Fruit fly (Drosophila melanogaster): ENCODE measurements around the gene eIF3a.

eIF3a gene

DNA sequence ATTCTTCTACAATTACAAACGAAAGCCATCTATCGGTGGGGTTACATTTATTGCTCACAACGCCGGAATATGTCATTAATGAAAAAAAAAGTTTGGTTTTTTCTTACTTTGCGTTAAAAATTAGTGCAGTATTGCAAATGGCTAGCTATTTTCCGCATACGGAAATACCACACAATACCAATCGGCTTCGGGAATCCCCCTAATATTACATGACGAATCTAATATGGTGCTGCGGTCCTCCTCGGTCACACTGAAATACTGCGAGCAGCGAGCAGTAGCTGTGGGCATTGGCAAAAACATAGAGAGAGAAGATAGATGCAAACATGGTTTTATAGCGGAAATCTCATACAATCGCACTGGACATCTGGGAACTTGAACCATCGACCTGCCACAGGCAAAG is 46.2 kb downstream of the eIF3a start, which contains the start of gene tub (continued):
- TF ChIP-seq grn (GFP tag; optimal IDR thresholded peaks at IDR 0.05) (no peak), CG11560 (tag; IDR thresholded peaks at IDR 0.05) (no peak), Lhr (GFP tag; optimal IDR thresholded peaks at IDR 0.05) (peak; percentile 62), nerfin-1 (tag; optimal IDR thresholded peaks at IDR 0.05) (peak; percentile 27), TFAM (GFP tag; optimal IDR thresholded peaks at IDR 0.05) (no peak), Vsx1 (GFP tag; optimal IDR thresholded peaks at IDR 0.05) (no peak), CG32532 (GFP tag; IDR thresholded peaks at IDR 0.05) (peak; percentile 62), az2 (GFP tag; optimal IDR thresholded peaks at IDR 0.05) (peak; percentile 35), eve (GFP tag; optimal IDR thresholded peaks at IDR 0.05) (no peak), nau (GFP tag; optimal IDR thresholded peaks at IDR 0.05) (no peak), inv (GFP tag; IDR thresholded peaks at IDR 0.05; ENCODE audit: partially characterized antibody) (no peak), rib (GFP tag; IDR thresholded peaks at IDR 0.05) (no peak), CG32767 (GFP tag; IDR thresholded peaks at IDR 0.05) (0 out of 2 replicates have a peak, but pooled peaks have one; percentile 39), CG6254 (GFP tag; optimal IDR thresholded peaks at IDR 0.05) (no peak), HLH54F (GFP tag; optimal IDR thresholded peaks at IDR 0.05) (peak; percentile 28), Hsf (GFP tag; optimal IDR thresholded peaks at IDR 0.05) (peak; percentile 48), mirr (GFP tag; optimal IDR thresholded peaks at IDR 0.05) (no peak), CG17802 (tag; optimal IDR thresholded peaks at IDR 0.05) (peak; percentile 80), mam (GFP tag; optimal IDR thresholded peaks at IDR 0.05) (peak; percentile 37), h (optimal IDR thresholded peaks at IDR 0.05) (no peak), CG9817 (tag; optimal IDR thresholded peaks at IDR 0.05) (no peak), CG11504 (tag; optimal IDR thresholded peaks at IDR 0.05) (no peak), cas (GFP tag; IDR thresholded peaks at IDR 0.05) (no peak), CG17912 (GFP tag; optimal IDR thresholded peaks at IDR 0.05) (no peak), CG2875 (GFP tag; optimal IDR thresholded peaks at IDR 0.05) (no peak), Fer2 (tag; optimal IDR thresholded peaks at IDR 0.05) (no peak), Hmr (GFP tag; optimal IDR thresholded peaks at IDR 0.05) (no peak), Antp (GFP tag; optimal IDR thresholded peaks at IDR 0.05) (peak; percentile 35), CG10274 (GFP tag; optimal IDR thresholded peaks at IDR 0.05) (no peak), Side (GFP tag; optimal IDR thresholded peaks at IDR 0.05) (no peak), en (GFP tag; optimal IDR thresholded peaks at IDR 0.05) (no peak), fd3F (GFP tag; optimal IDR thresholded peaks at IDR 0.05) (no peak), bsh (GFP tag; optimal IDR thresholded peaks at IDR 0.05) (peak in 1 of 2 experiments; percentile 26), Gug (GFP tag; IDR thresholded peaks at IDR 0.05) (no peak), CTCF (GFP tag; optimal IDR thresholded peaks at IDR 0.05) (peak; percentile 84), CG8478 (optimal IDR thresholded peaks at IDR 0.05) (no peak), Xbp1 (GFP tag; optimal IDR thresholded peaks at IDR 0.05) (peak; percentile 63), CG7963 (GFP tag; IDR thresholded peaks at IDR 0.05; ENCODE audit: partially characterized antibody) (no peak), CG15479 (GFP tag; optimal IDR thresholded peaks at IDR 0.05) (no peak), MESR4 (GFP tag; optimal IDR thresholded peaks at IDR 0.05) (peak; percentile 85), CG6765 (GFP tag; optimal IDR thresholded peaks at IDR 0.05) (no peak), CG10979 (tag; optimal IDR thresholded peaks at IDR 0.05) (peak; percentile 36), cg (GFP tag; optimal IDR thresholded peaks at IDR 0.05) (no peak), hkb (optimal IDR thresholded peaks at IDR 0.05) (no peak), hkb (GFP tag; IDR thresholded peaks at IDR 0.05) (no peak; the same call in 1 of the 2 replicates), CG8290 (GFP tag; optimal IDR thresholded peaks at IDR 0.05) (peak; percentile 30), CG8290 (tag; optimal IDR thresholded peaks at IDR 0.05) (peak in 1 of 2 experiments; percentile 82), bcd (GFP tag; optimal IDR thresholded peaks at IDR 0.05) (no peak), CG12219 (GFP tag; optimal IDR thresholded peaks at IDR 0.05) (no peak), gem (tag; optimal IDR thresholded peaks at IDR 0.05) (no peak), CG18619 (GFP tag; optimal IDR thresholded peaks at IDR 0.05) (no peak), ci (GFP tag; IDR thresholded peaks at IDR 0.05) (no peak)

Data from whole organism, embryonic.